3 fruit fly cellular contexts compared by ENCODE assay signal in genomic region chr3L:16653679-16654078, dm6.
TF ChIP-seq lines count a peak whose summit lies in the region.

No protein-coding gene starts in this region.

- no peak for TF ChIP-seq CTCF in whole organism, embryonic (GFP tag; optimal IDR thresholded peaks at IDR 0.05; lab: Kevin White, UChicago)

TF ChIP-seq in whole organism, embryonic, 481 proteins besides CTCF, POLR2A, EP300 and RAD21:
- TF ChIP-seq ham (GFP tag; IDR thresholded peaks at IDR 0.05; lab: Robert Waterston, UW), result peak; percentile 48; the same call in 1 of the 2 replicates
- 0 out of 2 replicates have a peak, but pooled peaks have one; percentile 15 for TF ChIP-seq rib (GFP tag; IDR thresholded peaks at IDR 0.05; lab: Robert Waterston, UW)
- TF ChIP-seq Lim3 (GFP tag; IDR thresholded peaks at IDR 0.05; lab: Robert Waterston, UW), result 0 out of 2 replicates have a peak, but pooled peaks have one; percentile 8
- no peak for TF ChIP-seq lbe (GFP tag; optimal IDR thresholded peaks at IDR 0.05; lab: Kevin White, UChicago)
- no peak for TF ChIP-seq prd (optimal IDR thresholded peaks at IDR 0.05; lab: Kevin White, UChicago)
- TF ChIP-seq prd (GFP tag; IDR thresholded peaks at IDR 0.05; lab: Robert Waterston, UW), result peak; percentile 15; the same call in 2 of the 3 replicates
- TF ChIP-seq lov (optimal IDR thresholded peaks at IDR 0.05; lab: Kevin White, UChicago), result no peak
- TF ChIP-seq lov (GFP tag; IDR thresholded peaks at IDR 0.05; lab: Robert Waterston, UW), result 0 out of 3 replicates have a peak, but pooled peaks have one; percentile 11
- no peak for TF ChIP-seq CG14965 (GFP tag; optimal IDR thresholded peaks at IDR 0.05; lab: Kevin White, UChicago; ENCODE audit: borderline replicate concordance)
- TF ChIP-seq CG2199 (GFP tag; IDR thresholded peaks at IDR 0.05; lab: Robert Waterston, UW), result 0 out of 3 replicates have a peak, but pooled peaks have one; percentile 32
- TF ChIP-seq Optix (GFP tag; IDR thresholded peaks at IDR 0.05; lab: Robert Waterston, UW), result 0 out of 3 replicates have a peak, but pooled peaks have one; percentile 8
- peak; percentile 11; the same call in 1 of the 2 replicates for TF ChIP-seq CG6272 (GFP tag; IDR thresholded peaks at IDR 0.05; lab: Robert Waterston, UW)
- TF ChIP-seq ara (GFP tag; IDR thresholded peaks at IDR 0.05; lab: Robert Waterston, UW), result 0 out of 2 replicates have a peak, but pooled peaks have one; percentile 13
- no peak for TF ChIP-seq scrt (GFP tag; optimal IDR thresholded peaks at IDR 0.05; lab: Kevin White, UChicago)
- no peak for TF ChIP-seq CG4360 (GFP tag; IDR thresholded peaks at IDR 0.05; lab: Robert Waterston, UW)
- no peak for TF ChIP-seq CG3065 (GFP tag; optimal IDR thresholded peaks at IDR 0.05; lab: Kevin White, UChicago)
- no peak for TF ChIP-seq CG12391 (tag; optimal IDR thresholded peaks at IDR 0.05; lab: Kevin White, UChicago)
- TF ChIP-seq slbo (GFP tag; IDR thresholded peaks at IDR 0.05; lab: Robert Waterston, UW), result peak; percentile 26; the same call in 1 of the 2 replicates
- TF ChIP-seq CG14014 (GFP tag; IDR thresholded peaks at IDR 0.05; lab: Robert Waterston, UW), result 0 out of 2 replicates have a peak, but pooled peaks have one; percentile 21
- TF ChIP-seq Adf1 (GFP tag; IDR thresholded peaks at IDR 0.05; lab: Robert Waterston, UW), result no peak
- TF ChIP-seq ase (GFP tag; IDR thresholded peaks at IDR 0.05; lab: Robert Waterston, UW), result peak; percentile 23; the same call in 1 of the 3 replicates
- TF ChIP-seq CG10959 (GFP tag; IDR thresholded peaks at IDR 0.05; lab: Robert Waterston, UW), result 0 out of 2 replicates have a peak, but pooled peaks have one; percentile 9
- peak; percentile 61 for TF ChIP-seq Med (GFP tag; lab: Kevin White, UChicago)
- TF ChIP-seq CG5953 (GFP tag; IDR thresholded peaks at IDR 0.05; lab: Robert Waterston, UW), result no peak
- TF ChIP-seq crol (GFP tag; IDR thresholded peaks at IDR 0.05; lab: Robert Waterston, UW), result peak; percentile 43
- TF ChIP-seq ssp (GFP tag; IDR thresholded peaks at IDR 0.05; lab: Robert Waterston, UW), result 0 out of 2 replicates have a peak, but pooled peaks have one; percentile 12

TF ChIP-seq in whole organism, prepupa, 60 proteins besides CTCF, POLR2A, EP300 and RAD21:
- TF ChIP-seq svp (GFP tag; lab: Kevin White, UChicago) (peak; percentile 60), CG16779 (tag; optimal IDR thresholded peaks at IDR 0.05; lab: Kevin White, UChicago) (no peak), CG8119 (GFP tag; IDR thresholded peaks at IDR 0.05; lab: Robert Waterston, UW) (no peak), Met (GFP tag; optimal IDR thresholded peaks at IDR 0.05; lab: Kevin White, UChicago) (no peak), Eip78C (GFP tag; lab: Kevin White, UChicago) (no peak), Ets21C (GFP tag; optimal IDR thresholded peaks at IDR 0.05; lab: Kevin White, UChicago) (no peak), Sox14 (GFP tag; optimal IDR thresholded peaks at IDR 0.05; lab: Kevin White, UChicago) (no peak), CG6792 (GFP tag; optimal IDR thresholded peaks at IDR 0.05; lab: Kevin White, UChicago) (no peak)

TF ChIP-seq in whole organism, wandering third instar larva, 38 proteins besides CTCF, POLR2A, EP300 and RAD21:
- TF ChIP-seq foxo (GFP tag; optimal IDR thresholded peaks at IDR 0.05; lab: Kevin White, UChicago) (peak in 1 of 2 experiments; percentile 30), h (GFP tag; optimal IDR thresholded peaks at IDR 0.05; lab: Kevin White, UChicago) (peak; percentile 7), rgr (GFP tag; optimal IDR thresholded peaks at IDR 0.05; lab: Kevin White, UChicago) (no peak), fru (GFP tag; optimal IDR thresholded peaks at IDR 0.05; lab: Kevin White, UChicago) (peak; percentile 12)
